Worm (Caenorhabditis elegans): ENCODE measurements around the gene C54E10.6.

DNA sequence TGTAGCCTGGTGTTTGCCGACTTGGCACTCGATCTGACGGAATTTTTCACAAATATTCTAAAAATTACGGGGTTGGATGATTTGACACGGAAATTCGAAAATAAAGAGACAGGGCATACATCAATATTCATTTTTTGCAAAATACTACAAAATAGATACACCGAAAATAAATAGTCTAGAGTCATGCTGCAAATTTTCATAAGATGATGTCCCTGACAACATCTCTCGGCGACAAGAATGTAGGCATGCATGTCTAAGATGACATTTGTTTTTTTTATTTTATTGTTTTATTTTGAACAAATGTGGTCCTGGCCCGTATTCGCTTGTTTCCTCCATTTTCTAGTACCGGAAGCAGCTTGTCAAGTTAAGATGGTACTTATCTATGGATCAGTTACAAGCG, 37.1 kb downstream of the C54E10.6 start, which contains the start of gene clec-256:
- no peak for TF ChIP-seq rbr-2 (tag; optimal IDR thresholded peaks at IDR 0.05)
- no peak for TF ChIP-seq unc-130 (GFP tag; optimal IDR thresholded peaks at IDR 0.05)
- TF ChIP-seq snpc-4 (tag; optimal IDR thresholded peaks at IDR 0.05), result no peak
- TF ChIP-seq ztf-11 (tag; optimal IDR thresholded peaks at IDR 0.05), result no peak
- TF ChIP-seq zip-11 (GFP tag; IDR thresholded peaks at IDR 0.05), result no peak
- TF ChIP-seq ceh-28 (tag; optimal IDR thresholded peaks at IDR 0.05), result no peak
- no peak for TF ChIP-seq spr-3 (GFP tag; optimal IDR thresholded peaks at IDR 0.05)
- no peak for TF ChIP-seq zfp-3 (GFP tag; conservative IDR thresholded peaks at IDR 0.05)
- TF ChIP-seq duxl-1 (tag; optimal IDR thresholded peaks at IDR 0.05; ENCODE audit: poor library complexity), result no peak
- TF ChIP-seq dve-1 (tag; optimal IDR thresholded peaks at IDR 0.05; ENCODE audit: insufficient read depth), result no peak
- no peak for TF ChIP-seq F37D6.2 (tag; optimal IDR thresholded peaks at IDR 0.05)
- TF ChIP-seq tra-1 (GFP tag; IDR thresholded peaks at IDR 0.05), result no peak
- no peak for TF ChIP-seq zag-1 (tag; optimal IDR thresholded peaks at IDR 0.05)
- TF ChIP-seq zfp-2 (tag; optimal IDR thresholded peaks at IDR 0.05), result no peak

All from whole organism, L4 larva.